Worm (Caenorhabditis elegans): ENCODE measurements around the gene ZK899.7.

ce11 chrX:9491439-9491838 lies 42.2 kb upstream of the ZK899.7 start:
- TF ChIP-seq ztf-29 (GFP tag; IDR thresholded peaks at IDR 0.05) = no peak
- no peak for TF ChIP-seq med-1 (GFP tag; optimal IDR thresholded peaks at IDR 0.05; ENCODE audit: insufficient read depth)
- no peak for TF ChIP-seq ref-1 (GFP tag; conservative IDR thresholded peaks at IDR 0.05)
- TF ChIP-seq klf-2 (GFP tag; conservative IDR thresholded peaks at IDR 0.05) = no peak
- TF ChIP-seq ztf-23 (GFP tag; IDR thresholded peaks at IDR 0.05) = no peak
- TF ChIP-seq flt-1 (GFP tag; IDR thresholded peaks at IDR 0.05) = no peak
- TF ChIP-seq tab-1 (GFP tag; IDR thresholded peaks at IDR 0.05) = no peak
- no peak for TF ChIP-seq cog-1 (tag; optimal IDR thresholded peaks at IDR 0.05)
- no peak for TF ChIP-seq T22C8.4 (GFP tag; IDR thresholded peaks at IDR 0.05)
